Fruit fly (Drosophila melanogaster) whole organism, embryonic: ENCODE measurements around the gene Pde6.

Source experiments
- Ada2b ChIP-seq: fragments of 200-800 bp; sonication (Bioruptor generic); IDR thresholded peaks from 2 replicates; pipeline ENCODE4 v1.3.6; 2022; ENCODE audit warnings: missing biosample characterization, missing genetic modification characterization
- Awh ChIP-seq: fragments of 200-800 bp; sonication (Bioruptor generic); IDR thresholded peaks from 2 replicates; pipeline ENCODE4, ENCODE4 v1.3.6; 2022; ENCODE audit warnings: missing biosample characterization, missing genetic modification characterization
- CG10267 ChIP-seq: fragments of 200-800 bp; sonication (Bioruptor generic); optimal IDR thresholded peaks from 2 replicates; lab custom pipeline; 2018; ENCODE audit warnings: missing biosample characterization, mild to moderate bottlenecking, missing genetic modification characterization, moderate library complexity
- CG11398 ChIP-seq: fragments of 200-800 bp; sonication (Bioruptor generic); optimal IDR thresholded peaks from 2 replicates; lab custom pipeline; 2016; ENCODE audit warnings: missing biosample characterization, missing genetic modification characterization
- CG11456 ChIP-seq: fragments of 200-800 bp; sonication (Bioruptor generic); IDR thresholded peaks from 3 replicates; pipeline ENCODE4 v1.3.6; 2022; ENCODE audit warnings: missing biosample characterization, missing genetic modification characterization
- CG13287 ChIP-seq: fragments of 200-800 bp; sonication (Bioruptor generic); IDR thresholded peaks from 2 replicates; pipeline ENCODE4 v1.3.6; 2022; ENCODE audit warnings: missing biosample characterization, missing genetic modification characterization; ENCODE audit not compliant: partially characterized antibody
- CG13296 ChIP-seq: fragments of 200-800 bp; sonication (Bioruptor generic); optimal IDR thresholded peaks from 3 replicates; lab custom pipeline; 2018; ENCODE audit warnings: missing biosample characterization, mild to moderate bottlenecking, missing genetic modification characterization
- CG14965 ChIP-seq: fragments of 200-800 bp; sonication (Bioruptor generic); optimal IDR thresholded peaks from 2 replicates; lab custom pipeline; 2016; ENCODE audit warnings: missing biosample characterization, missing genetic modification characterization, borderline replicate concordance
- CG1529 ChIP-seq: fragments of 200-800 bp; sonication (Bioruptor generic); optimal IDR thresholded peaks from 3 replicates; lab custom pipeline; 2018; ENCODE audit warnings: missing biosample characterization, missing genetic modification characterization
- CG17359 ChIP-seq: fragments of 200-800 bp; sonication (Bioruptor generic); optimal IDR thresholded peaks from 3 replicates; lab custom pipeline; 2018; ENCODE audit warnings: missing biosample characterization, mild to moderate bottlenecking, missing genetic modification characterization, moderate library complexity
- CG17361 ChIP-seq: fragments of 200-800 bp; sonication (Bioruptor generic); IDR thresholded peaks from 3 replicates; pipeline ENCODE4 v1.3.6; 2022; ENCODE audit warnings: missing biosample characterization, missing genetic modification characterization
- CG1832 ChIP-seq: fragments of 200-800 bp; sonication (Bioruptor generic); optimal IDR thresholded peaks from 2 replicates; lab custom pipeline; 2017; ENCODE audit warnings: missing biosample characterization, mild to moderate bottlenecking, missing genetic modification characterization, inconsistent platforms
- CG32767 ChIP-seq: fragments of 200-800 bp; sonication (Bioruptor generic); IDR thresholded peaks from 2 replicates; pipeline ENCODE4 v1.3.6; 2022; ENCODE audit warnings: missing biosample characterization, missing genetic modification characterization
- CG4328 ChIP-seq: fragments of 200-800 bp; sonication (Bioruptor generic); optimal IDR thresholded peaks from 3 replicates; lab custom pipeline; 2017; ENCODE audit warnings: missing biosample characterization, missing genetic modification reagents, missing genetic modification characterization
- CG4707 ChIP-seq: fragments of 200-800 bp; sonication (Bioruptor generic); optimal IDR thresholded peaks from 2 replicates; lab custom pipeline; 2018; ENCODE audit warnings: missing biosample characterization, mild to moderate bottlenecking, missing genetic modification characterization, moderate library complexity
- CG5953 ChIP-seq: fragments of 200-800 bp; sonication (Bioruptor generic); IDR thresholded peaks from 2 replicates; pipeline ENCODE4 v1.3.6; 2022; ENCODE audit warnings: missing biosample characterization, missing genetic modification characterization
- CG6175 ChIP-seq: fragments of 200-800 bp; sonication (Bioruptor generic); IDR thresholded peaks from 3 replicates; pipeline ENCODE4 v1.3.6; 2022; ENCODE audit warnings: missing biosample characterization, missing genetic modification characterization
- CG7271 ChIP-seq: fragments of 200-800 bp; sonication (Bioruptor generic); optimal IDR thresholded peaks from 2 replicates; lab custom pipeline; 2018; ENCODE audit warnings: missing biosample characterization, mild to moderate bottlenecking, missing genetic modification characterization, moderate library complexity
- CG7963 ChIP-seq: fragments of 200-800 bp; sonication (Bioruptor generic); IDR thresholded peaks from 3 replicates; pipeline ENCODE4 v1.3.6; 2022; ENCODE audit warnings: missing biosample characterization, missing genetic modification characterization; ENCODE audit not compliant: partially characterized antibody
- CG9727 ChIP-seq: fragments of 200-800 bp; sonication (Bioruptor generic); optimal IDR thresholded peaks from 3 replicates; lab custom pipeline; 2017; ENCODE audit warnings: missing biosample characterization, mild to moderate bottlenecking, missing genetic modification characterization
- D19A ChIP-seq: fragments of 200-800 bp; optimal IDR thresholded peaks from 3 replicates; lab custom pipeline; 2019; ENCODE audit warnings: missing biosample characterization, mild to moderate bottlenecking, missing genetic modification characterization, moderate library complexity
- Eip74EF ChIP-seq, 2 experiments: fragments of 200-800 bp in 1 of 2; fragments of >200 bp in 1 of 2; sonication (Bioruptor generic) in 1 of 2; optimal IDR thresholded peaks; 2 replicates each; lab custom pipeline; 2017 to 2019; ENCODE audit warnings: missing biosample characterization in 2 of 2, missing genetic modification characterization in 2 of 2, mild to moderate bottlenecking in 1 of 2, moderate library complexity in 1 of 2
- H15 ChIP-seq: fragments of 200-800 bp; sonication (Bioruptor generic); IDR thresholded peaks from 3 replicates; pipeline ENCODE4 v1.3.6; 2022; ENCODE audit warnings: missing biosample characterization, missing genetic modification characterization
- HLH4C ChIP-seq: fragments of 200-800 bp; sonication (Bioruptor generic); IDR thresholded peaks from 3 replicates; pipeline ENCODE4 v1.3.6; 2022; ENCODE audit warnings: missing biosample characterization, missing genetic modification characterization; ENCODE audit not compliant: partially characterized antibody
- Hmr ChIP-seq: fragments of 200-800 bp; sonication (Bioruptor generic); optimal IDR thresholded peaks from 3 replicates; lab custom pipeline; 2017; ENCODE audit warnings: mild to moderate bottlenecking, missing biosample characterization, missing genetic modification reagents, missing genetic modification characterization
- Hmx ChIP-seq: fragments of 200-800 bp; sonication (Bioruptor generic); optimal IDR thresholded peaks from 2 replicates; lab custom pipeline; 2016; ENCODE audit warnings: missing biosample characterization, missing genetic modification characterization
- Hr3 ChIP-seq: fragments of 200-800 bp; sonication (Bioruptor generic); optimal IDR thresholded peaks from 3 replicates; lab custom pipeline; 2016; ENCODE audit warnings: missing biosample characterization, missing genetic modification characterization
- NfI ChIP-seq: fragments of 200-800 bp; sonication (Bioruptor generic); optimal IDR thresholded peaks from 3 replicates; lab custom pipeline; 2018; ENCODE audit warnings: missing biosample characterization, mild to moderate bottlenecking, missing genetic modification characterization, moderate library complexity
- Ptx1 ChIP-seq: fragments of 200-800 bp; sonication (Bioruptor generic); IDR thresholded peaks from 2 replicates; pipeline ENCODE4 v1.3.6; 2022; ENCODE audit warnings: missing biosample characterization, missing genetic modification characterization
- Ravus ChIP-seq: fragments of 200-800 bp; sonication (Bioruptor generic); IDR thresholded peaks from 2 replicates; pipeline ENCODE4 v1.3.6; 2022; ENCODE audit warnings: missing biosample characterization, missing genetic modification characterization
- Rx ChIP-seq: fragments of 200-800 bp; sonication (Bioruptor generic); IDR thresholded peaks from 2 replicates; pipeline ENCODE4 v1.3.6; 2022; ENCODE audit warnings: missing biosample characterization, missing genetic modification characterization
- ab ChIP-seq: fragments of 200-800 bp; sonication (Bioruptor generic); optimal IDR thresholded peaks from 2 replicates; lab custom pipeline; 2016; ENCODE audit warnings: missing biosample characterization, missing genetic modification characterization
- ara ChIP-seq: fragments of 200-800 bp; sonication (Bioruptor generic); IDR thresholded peaks from 2 replicates; pipeline ENCODE4 v1.3.6; 2022; ENCODE audit warnings: missing biosample characterization, missing genetic modification characterization
- bowl ChIP-seq: fragments of 200-800 bp; sonication (Bioruptor generic); IDR thresholded peaks from 2 replicates; pipeline ENCODE4 v1.3.6; 2022; ENCODE audit warnings: missing biosample characterization, missing genetic modification characterization
- ci ChIP-seq: fragments of 200-800 bp; sonication (Bioruptor generic); IDR thresholded peaks from 3 replicates; pipeline ENCODE4 v1.3.6; 2022; ENCODE audit warnings: missing biosample characterization, missing genetic modification characterization
- emc ChIP-seq: fragments of 200-800 bp; sonication (Bioruptor generic); optimal IDR thresholded peaks from 2 replicates; lab custom pipeline; 2016; ENCODE audit warnings: missing biosample characterization, missing genetic modification characterization
- esg ChIP-seq: fragments of 200-800 bp; sonication (Bioruptor generic); conservative IDR thresholded peaks from 2 replicates; pipeline ENCODE4 v1.3.6; 2022; ENCODE audit warnings: missing biosample characterization, missing genetic modification characterization
- eve ChIP-seq, 2 experiments: fragments of >200 bp; optimal IDR thresholded peaks; 2 replicates each; lab custom pipeline; 2017; ENCODE audit warnings: missing biosample characterization in 2 of 2, missing genetic modification characterization in 2 of 2
- fu2 ChIP-seq: fragments of 200-800 bp; sonication (Bioruptor generic); optimal IDR thresholded peaks from 2 replicates; lab custom pipeline; 2016; ENCODE audit warnings: missing biosample characterization, missing genetic modification characterization
- grau ChIP-seq: fragments of 200-800 bp; optimal IDR thresholded peaks from 3 replicates; lab custom pipeline; 2019; ENCODE audit warnings: missing biosample characterization, mild to moderate bottlenecking, missing genetic modification characterization, moderate library complexity
- hbn ChIP-seq: fragments of 200-800 bp; sonication (Bioruptor generic); IDR thresholded peaks from 2 replicates; pipeline ENCODE4 v1.3.6; 2022; ENCODE audit warnings: missing biosample characterization, missing genetic modification characterization; ENCODE audit not compliant: partially characterized antibody
- kay ChIP-seq: fragments of 200-800 bp; sonication (Bioruptor generic); optimal IDR thresholded peaks from 2 replicates; lab custom pipeline; 2016; ENCODE audit warnings: missing biosample characterization, missing genetic modification characterization
- lilli ChIP-seq: fragments of 200-800 bp; sonication (Bioruptor generic); optimal IDR thresholded peaks from 3 replicates; lab custom pipeline; 2016; ENCODE audit warnings: missing biosample characterization, missing genetic modification characterization
- nerfin-2 ChIP-seq: fragments of 200-800 bp; sonication (Bioruptor generic); IDR thresholded peaks from 2 replicates; pipeline ENCODE4 v1.3.6; 2022; ENCODE audit warnings: missing biosample characterization, missing genetic modification characterization; ENCODE audit not compliant: partially characterized antibody
- oc ChIP-seq: fragments of 200-800 bp; sonication (Bioruptor generic); optimal IDR thresholded peaks from 2 replicates; lab custom pipeline; 2018; ENCODE audit warnings: missing biosample characterization, mild to moderate bottlenecking, missing genetic modification characterization, moderate library complexity
- odd ChIP-seq: fragments of 200-800 bp; sonication (Bioruptor generic); optimal IDR thresholded peaks from 2 replicates; lab custom pipeline; 2017; ENCODE audit warnings: missing biosample characterization, mild to moderate bottlenecking, missing genetic modification characterization
- rib ChIP-seq: fragments of 200-800 bp; sonication (Bioruptor generic); IDR thresholded peaks from 2 replicates; pipeline ENCODE4 v1.3.6; 2022; ENCODE audit warnings: missing biosample characterization, missing genetic modification characterization
- run ChIP-seq: fragments of 200-800 bp; sonication (Bioruptor generic); optimal IDR thresholded peaks from 3 replicates; lab custom pipeline; 2018; ENCODE audit warnings: missing biosample characterization, mild to moderate bottlenecking, missing genetic modification characterization
- schlank ChIP-seq: fragments of 200-800 bp; sonication (Bioruptor generic); optimal IDR thresholded peaks from 2 replicates; lab custom pipeline; 2018; ENCODE audit warnings: missing biosample characterization, mild to moderate bottlenecking, missing genetic modification characterization
- twi ChIP-seq: fragments of 200-800 bp; optimal IDR thresholded peaks from 2 replicates; lab custom pipeline; 2019; ENCODE audit warnings: missing biosample characterization, mild to moderate bottlenecking, missing genetic modification characterization, moderate library complexity
- wdn ChIP-seq: fragments of 200-800 bp; sonication (Bioruptor generic); IDR thresholded peaks from 2 replicates; pipeline ENCODE4 v1.3.6; 2022; ENCODE audit warnings: missing biosample characterization, missing genetic modification characterization

The Pde6 gene

DNA sequence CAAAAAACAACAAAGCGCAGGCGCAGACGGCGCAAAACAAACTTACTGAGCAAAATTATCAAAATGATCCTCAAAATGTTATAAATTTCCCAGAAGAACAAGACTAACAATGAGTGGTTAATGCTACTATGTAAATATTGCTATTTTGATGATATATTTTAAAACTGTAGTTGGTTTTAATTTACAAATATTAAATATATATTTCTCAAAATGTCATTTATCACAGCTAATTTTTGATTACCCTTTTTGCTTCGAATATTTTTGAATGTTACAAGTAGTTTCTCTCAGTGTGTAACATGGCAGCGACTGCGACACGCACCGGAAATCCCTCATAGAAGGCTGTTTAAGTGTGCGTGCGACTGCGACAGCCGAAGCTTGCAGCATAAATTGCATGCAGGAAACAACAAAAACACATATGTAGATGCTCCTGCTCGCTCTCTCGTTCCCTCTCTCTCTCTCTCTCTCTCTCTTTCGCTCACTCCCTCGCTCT, 39.9 kb upstream of the Pde6 start (continued):
- TF ChIP-seq CG32767 (GFP tag; lab: Robert Waterston, UW) = no peak
- no peak for TF ChIP-seq CG13296 (GFP tag; lab: Kevin White, UChicago)
- peak; percentile 11 for TF ChIP-seq CG17359
- peak; percentile 51 for TF ChIP-seq CG1832 (GFP tag; lab: Kevin White, UChicago)
- peak; percentile 33 for TF ChIP-seq CG10267 (tag; lab: Kevin White, UChicago)
- TF ChIP-seq bowl (GFP tag; lab: Robert Waterston, UW) = no peak
- TF ChIP-seq Ada2b (GFP tag; lab: Robert Waterston, UW) = 0 out of 2 replicates have a peak, but pooled peaks have one; percentile 10
- TF ChIP-seq CG11456 (GFP tag; lab: Robert Waterston, UW) = no peak
- no peak for TF ChIP-seq schlank (tag; lab: Kevin White, UChicago)
- no peak for TF ChIP-seq kay (GFP tag; lab: Kevin White, UChicago)
- no peak for TF ChIP-seq CG13287
- TF ChIP-seq ab = no peak
- no peak for TF ChIP-seq Ravus (GFP tag; lab: Robert Waterston, UW)
- no peak for TF ChIP-seq Awh
- TF ChIP-seq twi (tag; lab: Kevin White, UChicago) = peak; percentile 70
- peak; percentile 49 for TF ChIP-seq Ptx1 (GFP tag; lab: Robert Waterston, UW)
- TF ChIP-seq Eip74EF (GFP tag; optimal IDR thresholded peaks at IDR 0.05; lab: Kevin White, UChicago) = peak in 1 of 2 experiments; percentile 17
- no peak for TF ChIP-seq CG4328 (GFP tag; lab: Kevin White, UChicago)
- TF ChIP-seq run = no peak
- TF ChIP-seq lilli = no peak
- TF ChIP-seq wdn (GFP tag; lab: Robert Waterston, UW) = no peak
- no peak for TF ChIP-seq CG11398 (GFP tag; lab: Kevin White, UChicago)
- TF ChIP-seq CG4707 (GFP tag; lab: Kevin White, UChicago) = no peak
- no peak for TF ChIP-seq CG14965 (GFP tag; lab: Kevin White, UChicago)
- no peak for TF ChIP-seq odd (GFP tag; lab: Kevin White, UChicago)
- TF ChIP-seq H15 = 0 out of 3 replicates have a peak, but pooled peaks have one; percentile 7
- peak; percentile 45 for TF ChIP-seq D19A (tag; lab: Kevin White, UChicago)
- TF ChIP-seq CG9727 (GFP tag; lab: Kevin White, UChicago) = peak; percentile 52
- TF ChIP-seq rib = no peak
- no peak for TF ChIP-seq Hmx
- TF ChIP-seq fu2 (GFP tag; lab: Kevin White, UChicago) = no peak
- peak; percentile 60 for TF ChIP-seq CG17361 (GFP tag; lab: Robert Waterston, UW)
- TF ChIP-seq emc (GFP tag; lab: Kevin White, UChicago) = no peak
- TF ChIP-seq ci (GFP tag; lab: Robert Waterston, UW) = peak; percentile 53; the same call in 2 of the 3 replicates
- TF ChIP-seq oc (tag; lab: Kevin White, UChicago) = peak; percentile 10
- no peak for TF ChIP-seq HLH4C
- TF ChIP-seq Rx (GFP tag; lab: Robert Waterston, UW) = no peak
- TF ChIP-seq nerfin-2 (GFP tag; lab: Robert Waterston, UW) = no peak
- TF ChIP-seq Hr3 (GFP tag; lab: Kevin White, UChicago) = no peak
- no peak for TF ChIP-seq CG7271 (tag; lab: Kevin White, UChicago)
- TF ChIP-seq CG6175 (GFP tag; lab: Robert Waterston, UW) = no peak
- TF ChIP-seq CG5953 (GFP tag; lab: Robert Waterston, UW) = no peak
- no peak for TF ChIP-seq esg (GFP tag; lab: Robert Waterston, UW)
- TF ChIP-seq grau = peak; percentile 37
- TF ChIP-seq CG1529 = peak; percentile 32
- TF ChIP-seq ara = no peak
- no peak for TF ChIP-seq eve (GFP tag; optimal IDR thresholded peaks at IDR 0.05; lab: Kevin White, UChicago)
- TF ChIP-seq CG7963 (GFP tag; lab: Robert Waterston, UW) = no peak
- TF ChIP-seq Hmr (GFP tag; lab: Kevin White, UChicago) = no peak
- no peak for TF ChIP-seq hbn
- no peak for TF ChIP-seq NfI (GFP tag; lab: Kevin White, UChicago)
